Fruit fly (Drosophila melanogaster): ENCODE results near the gene p130CAS.

Gene p130CAS

DNA sequence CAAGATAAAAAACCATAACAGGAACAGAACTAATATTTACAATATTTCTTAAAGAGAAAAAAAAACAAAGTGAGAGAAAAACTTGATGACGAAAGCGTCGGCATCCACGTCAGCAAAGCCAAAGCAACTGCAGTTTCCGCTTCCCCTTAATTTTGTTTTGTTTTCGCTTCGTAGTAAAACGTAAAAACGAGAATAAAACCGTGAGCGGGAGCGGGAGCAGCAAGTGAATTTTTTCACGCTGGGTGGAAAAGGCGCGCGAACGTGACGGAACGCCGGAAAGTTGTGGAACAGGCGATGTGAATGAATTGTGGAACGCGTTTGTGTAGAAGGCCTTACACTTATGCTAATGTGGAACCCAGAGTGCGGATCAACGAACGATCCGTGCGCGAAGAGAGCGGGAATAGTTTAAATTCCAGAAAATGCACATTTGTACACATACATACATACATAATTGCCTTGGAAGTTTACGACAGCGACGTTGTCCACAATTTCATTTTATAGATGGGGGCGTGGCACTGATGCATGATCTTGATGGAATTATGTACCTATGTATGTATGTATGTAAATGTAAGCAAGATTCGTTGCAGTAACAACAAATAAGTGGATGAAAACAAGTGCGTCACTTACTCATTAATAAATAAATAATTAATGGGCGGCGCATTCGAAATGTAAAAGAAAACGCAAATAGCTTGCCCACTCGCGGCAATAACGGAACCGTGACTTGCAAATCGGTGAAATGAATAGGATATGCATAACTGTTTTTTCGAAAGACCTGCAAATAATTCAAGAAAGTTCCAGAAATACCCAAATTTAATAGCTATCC, 24.2 kb upstream of the p130CAS start (continued):
- TF ChIP-seq z (GFP tag; IDR thresholded peaks at IDR 0.05) (0 out of 3 replicates have a peak, but pooled peaks have one; percentile 41), grn (GFP tag; optimal IDR thresholded peaks at IDR 0.05) (peak; percentile 27), CG12299 (tag; optimal IDR thresholded peaks at IDR 0.05) (peak; percentile 18), row (GFP tag; IDR thresholded peaks at IDR 0.05) (no peak), Trl (optimal IDR thresholded peaks at IDR 0.05) (peak; percentile 62 to 74), Trl (GFP tag; optimal IDR thresholded peaks at IDR 0.05) (no peak), CG12155 (GFP tag; optimal IDR thresholded peaks at IDR 0.05) (no peak), Max (GFP tag; optimal IDR thresholded peaks at IDR 0.05) (peak; percentile 9), CG9437 (GFP tag; optimal IDR thresholded peaks at IDR 0.05) (peak; percentile 60), ci (GFP tag; IDR thresholded peaks at IDR 0.05) (peak; percentile 59; the same call in 2 of the 3 replicates), Eip74EF (GFP tag; optimal IDR thresholded peaks at IDR 0.05) (peak in 1 of 2 experiments; percentile 55), Meics (GFP tag; optimal IDR thresholded peaks at IDR 0.05) (no peak), hkb (optimal IDR thresholded peaks at IDR 0.05) (no peak), hkb (GFP tag; IDR thresholded peaks at IDR 0.05) (peak; percentile 48), CG13123 (GFP tag; optimal IDR thresholded peaks at IDR 0.05) (no peak), CG7357 (GFP tag; IDR thresholded peaks at IDR 0.05) (no peak), CG42726 (GFP tag; IDR thresholded peaks at IDR 0.05; ENCODE audit: partially characterized antibody) (no peak), CG2712 (tag; optimal IDR thresholded peaks at IDR 0.05) (peak; percentile 11), peb (GFP tag; IDR thresholded peaks at IDR 0.05) (no peak), CG13624 (GFP tag; optimal IDR thresholded peaks at IDR 0.05) (peak; percentile 43), CG17328 (GFP tag; IDR thresholded peaks at IDR 0.05) (peak; percentile 14; the same call in 1 of the 2 replicates), Dll (GFP tag; IDR thresholded peaks at IDR 0.05; ENCODE audit: partially characterized antibody) (0 out of 4 replicates have a peak, but pooled peaks have one; percentile 18), CG18011 (GFP tag; optimal IDR thresholded peaks at IDR 0.05) (no peak), Xbp1 (GFP tag; optimal IDR thresholded peaks at IDR 0.05) (peak; percentile 68), cad (GFP tag; optimal IDR thresholded peaks at IDR 0.05) (peak; percentile 59), CG11723 (GFP tag; optimal IDR thresholded peaks at IDR 0.05) (peak; percentile 66), CG10147 (GFP tag; optimal IDR thresholded peaks at IDR 0.05) (peak; percentile 4), Rfx (GFP tag; IDR thresholded peaks at IDR 0.05) (0 out of 2 replicates have a peak, but pooled peaks have one; percentile 9), Med (GFP tag) (peak; percentile 57), CG13894 (tag; optimal IDR thresholded peaks at IDR 0.05) (peak; percentile 17), pfk (GFP tag; optimal IDR thresholded peaks at IDR 0.05) (peak; percentile 99), Hand (GFP tag; optimal IDR thresholded peaks at IDR 0.05) (no peak), CG12071 (GFP tag; optimal IDR thresholded peaks at IDR 0.05) (no peak), nom (GFP tag; optimal IDR thresholded peaks at IDR 0.05) (peak; percentile 65), CG1603 (tag; optimal IDR thresholded peaks at IDR 0.05) (peak; percentile 21), lab (GFP tag; optimal IDR thresholded peaks at IDR 0.05) (peak; percentile 25), BtbVII (GFP tag; optimal IDR thresholded peaks at IDR 0.05) (peak; percentile 25), Nf-YB (GFP tag; optimal IDR thresholded peaks at IDR 0.05) (no peak), CG17912 (GFP tag; optimal IDR thresholded peaks at IDR 0.05) (peak; percentile 24), ftz-f1 (GFP tag; optimal IDR thresholded peaks at IDR 0.05) (peak; percentile 66), chinmo (GFP tag; IDR thresholded peaks at IDR 0.05; ENCODE audit: partially characterized antibody) (peak; percentile 93), Deaf1 (tag; optimal IDR thresholded peaks at IDR 0.05) (peak; percentile 66), CG10543 (GFP tag; optimal IDR thresholded peaks at IDR 0.05) (peak; percentile 28), amos (GFP tag; IDR thresholded peaks at IDR 0.05; ENCODE audit: partially characterized antibody) (peak; percentile 15; the same call in 1 of the 2 replicates), CG4328 (GFP tag; optimal IDR thresholded peaks at IDR 0.05) (no peak), zen2 (GFP tag; IDR thresholded peaks at IDR 0.05; ENCODE audit: partially characterized antibody) (peak; percentile 31; the same call in 1 of the 3 replicates), abd-A (tag; optimal IDR thresholded peaks at IDR 0.05) (peak; percentile 37), jumu (GFP tag; optimal IDR thresholded peaks at IDR 0.05) (no peak)

Measured in whole organism, embryonic.